Worm (Caenorhabditis elegans) whole organism, L3 larva: Measurements from ENCODE around the gene ubh-1.

Source experiments
- ceh-82 ChIP-seq: fragments of 150-350 bp; optimal IDR thresholded peaks from 2 replicates; lab custom pipeline; 2014; ENCODE audit warnings: missing biosample characterization, missing genetic modification characterization
- egl-27 ChIP-seq: sonication (generic microtip); optimal IDR thresholded peaks from 4 replicates; lab custom pipeline; 2017; ENCODE audit warnings: missing biosample characterization, missing genetic modification reagents, missing genetic modification characterization
- nhr-12 ChIP-seq: fragments of 150-350 bp; optimal IDR thresholded peaks from 2 replicates; lab custom pipeline; 2014; ENCODE audit warnings: missing biosample characterization, missing genetic modification characterization

DNA sequence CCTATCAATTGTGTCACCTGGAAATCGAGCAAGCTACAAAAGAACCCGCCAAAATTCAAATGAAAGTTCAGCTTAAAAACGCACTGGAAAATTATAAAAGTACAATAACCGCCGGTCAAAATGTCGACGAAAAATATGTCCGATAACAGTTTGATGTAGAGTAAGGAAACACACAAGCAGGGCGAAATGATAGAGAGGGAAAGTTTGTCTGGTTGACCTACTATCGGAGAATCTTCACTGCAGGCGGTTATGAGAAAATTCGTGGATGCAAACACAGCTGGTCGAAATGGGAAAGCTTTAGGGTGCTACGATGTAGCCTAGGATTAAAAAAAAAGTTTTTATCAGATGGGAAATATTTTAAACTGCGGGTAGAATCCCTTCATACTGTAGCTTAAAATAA lies 15.9 kb downstream of the ubh-1 start:
- TF ChIP-seq egl-27 (tag; lab: Kevin White, UChicago) = no peak
- TF ChIP-seq ceh-82 (tag; lab: Kevin White, UChicago) = no peak
- no peak for TF ChIP-seq nhr-12 (tag; lab: Kevin White, UChicago)
